Worm (Caenorhabditis elegans) whole organism, L4 larva: ENCODE results near the gene air-1.

ENCODE experiments used
- F10B5.3 ChIP-seq: sonication (generic microtip); optimal IDR thresholded peaks from 2 replicates; lab custom pipeline; 2016; ENCODE audit warnings: mild to moderate bottlenecking, missing genetic modification characterization, missing compliant biosample characterization
- F44E2.7 ChIP-seq: fragments of 200-800 bp; sonication (Bioruptor generic); IDR thresholded peaks from 2 replicates; pipeline ENCODE4 v2.1.2; 2022; ENCODE audit warnings: missing genetic modification characterization, missing compliant biosample characterization
- F49E8.2 ChIP-seq: sonication (generic microtip); optimal IDR thresholded peaks from 2 replicates; lab custom pipeline; 2016; ENCODE audit warnings: missing compliant biosample characterization, mild to moderate bottlenecking, missing genetic modification characterization, borderline replicate concordance
- T26A8.4 ChIP-seq: fragments of 200-800 bp; sonication (Bioruptor generic); IDR thresholded peaks from 2 replicates; pipeline ENCODE4 v1.3.6; 2022; ENCODE audit warnings: missing genetic modification characterization, missing compliant biosample characterization
- Y105C5A.15 ChIP-seq: fragments of 200-800 bp; sonication (Bioruptor generic); IDR thresholded peaks from 2 replicates; pipeline ENCODE4 v1.3.6; 2022; ENCODE audit warnings: missing genetic modification characterization, missing compliant biosample characterization
- Y48G9A.11 ChIP-seq: fragments of 200-800 bp; sonication (Bioruptor generic); IDR thresholded peaks from 2 replicates; pipeline ENCODE4 v1.3.6; 2022; ENCODE audit warnings: missing genetic modification reagents, missing genetic modification characterization, missing compliant biosample characterization
- Y75B8A.6 ChIP-seq: fragments of 200-800 bp; sonication (Bioruptor generic); IDR thresholded peaks from 2 replicates; pipeline ENCODE4 v1.3.6; 2022; ENCODE audit warnings: missing genetic modification reagents, missing genetic modification characterization, missing compliant biosample characterization
- ZK337.2 ChIP-seq: fragments of 200-800 bp; sonication (Bioruptor generic); IDR thresholded peaks from 2 replicates; pipeline ENCODE4 v1.3.6; 2022; ENCODE audit warnings: missing genetic modification reagents, missing genetic modification characterization, missing compliant biosample characterization
- ZK546.5 ChIP-seq, 2 experiments: sonication (generic microtip); optimal IDR thresholded peaks; 2 replicates each; lab custom pipeline; 2017; ENCODE audit warnings: missing biosample characterization in 2 of 2, missing genetic modification characterization in 2 of 2
- aha-1 ChIP-seq: fragments of 150-350 bp; peaks from one replicate; lab custom pipeline; 2014; ENCODE audit warnings: missing biosample characterization, missing genetic modification characterization
- ceh-32 ChIP-seq: sonication (generic microtip); optimal IDR thresholded peaks from 2 replicates; lab custom pipeline; 2016; ENCODE audit warnings: mild to moderate bottlenecking, missing genetic modification characterization, missing compliant biosample characterization; ENCODE audit not compliant: poor library complexity
- ceh-62 ChIP-seq: sonication (generic microtip); optimal IDR thresholded peaks from 2 replicates; lab custom pipeline; 2017; ENCODE audit warnings: missing biosample characterization, missing genetic modification characterization
- ces-1 ChIP-seq: fragments of 150-350 bp; sonication (generic microtip); optimal IDR thresholded peaks from 4 replicates; lab custom pipeline; 2014; ENCODE audit warnings: missing biosample characterization, missing genetic modification reagents, missing genetic modification characterization
- dmd-6 ChIP-seq: fragments of 200-800 bp; sonication (Bioruptor generic); IDR thresholded peaks from 2 replicates; pipeline ENCODE4 v1.3.6; 2022; ENCODE audit warnings: missing genetic modification reagents, missing genetic modification characterization, missing compliant biosample characterization
- dmd-8 ChIP-seq: fragments of 200-800 bp; sonication (Bioruptor generic); IDR thresholded peaks from 2 replicates; pipeline ENCODE4 v1.3.6; 2022; ENCODE audit warnings: missing genetic modification characterization, missing compliant biosample characterization
- egl-27 ChIP-seq: sonication (generic microtip); optimal IDR thresholded peaks from 3 replicates; lab custom pipeline; 2017; ENCODE audit warnings: missing biosample characterization, missing genetic modification reagents, missing genetic modification characterization
- egl-43 ChIP-seq: fragments of 200-800 bp; sonication (Bioruptor generic); IDR thresholded peaks from 2 replicates; pipeline ENCODE4 v1.3.6; 2022; ENCODE audit warnings: missing genetic modification reagents, missing genetic modification characterization, missing compliant biosample characterization
- fos-1 ChIP-seq: fragments of 150-350 bp; optimal IDR thresholded peaks from 2 replicates; lab custom pipeline; 2014; ENCODE audit warnings: missing biosample characterization, missing genetic modification characterization
- hif-1 ChIP-seq, 2 experiments: sonication (generic microtip); optimal IDR thresholded peaks; 2 replicates each; lab custom pipeline; 2016 to 2017; ENCODE audit warnings: missing compliant biosample characterization in 2 of 2, missing genetic modification characterization in 2 of 2, missing genetic modification reagents in 2 of 2, missing genotype in 2 of 2, mild to moderate bottlenecking in 1 of 2
- hlh-30 ChIP-seq: sonication (generic microtip); optimal IDR thresholded peaks from 2 replicates; lab custom pipeline; 2017; ENCODE audit warnings: antibody characterized with exemption, mild to moderate bottlenecking, missing genetic modification characterization, missing compliant biosample characterization; ENCODE audit not compliant: insufficient read depth
- jun-1 ChIP-seq: fragments of 150-350 bp; optimal IDR thresholded peaks from 2 replicates; lab custom pipeline; 2014; ENCODE audit warnings: missing biosample characterization, missing genetic modification reagents, missing genetic modification characterization
- lim-7 ChIP-seq: fragments of 200-800 bp; sonication (Bioruptor generic); IDR thresholded peaks from 2 replicates; pipeline ENCODE4 v1.3.6; 2022; ENCODE audit warnings: missing genetic modification characterization, missing compliant biosample characterization
- madf-5 ChIP-seq, 2 experiments: fragments of 200-800 bp; sonication (Bioruptor generic); IDR thresholded peaks; 2 replicates each; pipeline ENCODE4 v1.3.6; 2022; ENCODE audit warnings: missing compliant biosample characterization in 2 of 2, missing genetic modification characterization in 2 of 2
- mes-2 ChIP-seq: sonication (generic microtip); optimal IDR thresholded peaks from 2 replicates; lab custom pipeline; 2016; ENCODE audit warnings: missing genotype, mild to moderate bottlenecking, missing genetic modification characterization, missing compliant biosample characterization; ENCODE audit not compliant: poor library complexity, severe bottlenecking
- nhr-102 ChIP-seq: sonication (generic microtip); optimal IDR thresholded peaks from 2 replicates; lab custom pipeline; 2016; ENCODE audit warnings: mild to moderate bottlenecking, missing genetic modification characterization, moderate library complexity, missing compliant biosample characterization
- nhr-111 ChIP-seq: fragments of 200-800 bp; sonication (Bioruptor generic); optimal IDR thresholded peaks from 2 replicates; lab custom pipeline; 2018; ENCODE audit warnings: mild to moderate bottlenecking, missing genetic modification characterization, missing compliant biosample characterization
- nhr-41 ChIP-seq: fragments of 200-800 bp; sonication (Bioruptor generic); IDR thresholded peaks from 2 replicates; pipeline ENCODE4 v1.3.6; 2022; ENCODE audit warnings: missing genetic modification reagents, missing genetic modification characterization, missing compliant biosample characterization
- nhr-76 ChIP-seq: fragments of 150-350 bp; optimal IDR thresholded peaks from 2 replicates; lab custom pipeline; 2014; ENCODE audit warnings: missing biosample characterization, missing genetic modification characterization
- php-3 ChIP-seq: fragments of 200-800 bp; sonication (Bioruptor generic); IDR thresholded peaks from 2 replicates; pipeline ENCODE4 v1.3.6; 2022; ENCODE audit warnings: missing genetic modification reagents, missing genetic modification characterization, missing compliant biosample characterization
- saeg-2 ChIP-seq: fragments of 200-800 bp; sonication (Bioruptor generic); IDR thresholded peaks from 2 replicates; pipeline ENCODE4 v1.3.6; 2022; ENCODE audit warnings: missing genetic modification reagents, missing genetic modification characterization, missing compliant biosample characterization
- skn-1 ChIP-seq: fragments of 150-350 bp; optimal IDR thresholded peaks from 2 replicates; lab custom pipeline; 2014; ENCODE audit warnings: missing biosample characterization, missing genetic modification characterization
- snpc-1.2 ChIP-seq: fragments of 200-800 bp; sonication (Bioruptor generic); IDR thresholded peaks from 2 replicates; pipeline ENCODE4 v1.3.6; 2022; ENCODE audit warnings: missing genetic modification reagents, missing genetic modification characterization, missing compliant biosample characterization
- spr-1 ChIP-seq: sonication (generic microtip); optimal IDR thresholded peaks from 2 replicates; lab custom pipeline; 2016; ENCODE audit warnings: mild to moderate bottlenecking, missing genetic modification characterization, missing compliant biosample characterization
- spr-3 ChIP-seq: fragments of 200-800 bp; sonication (Bioruptor generic); optimal IDR thresholded peaks from 2 replicates; lab custom pipeline; 2018; ENCODE audit warnings: mild to moderate bottlenecking, missing genetic modification characterization, missing compliant biosample characterization
- unc-39 ChIP-seq: sonication (generic microtip); optimal IDR thresholded peaks from 2 replicates; lab custom pipeline; 2017; ENCODE audit warnings: missing biosample characterization, missing genetic modification characterization
- unc-62 ChIP-seq, 3 experiments: fragments of 150-350 bp in 1 of 3; sonication (generic microtip); optimal IDR thresholded peaks in 2 of 3; peaks in 1 of 3; 1 replicate in 1 of 3; 2 replicates in 2 of 3; lab custom pipeline; 2014 to 2017; ENCODE audit warnings: missing biosample characterization in 3 of 3, missing genetic modification characterization in 3 of 3, missing genetic modification reagents in 3 of 3, missing genotype in 1 of 3
- zag-1 ChIP-seq: fragments of 150-350 bp; optimal IDR thresholded peaks from 2 replicates; lab custom pipeline; 2014; ENCODE audit warnings: missing biosample characterization, missing genetic modification characterization
- zfp-2 ChIP-seq: sonication (generic microtip); optimal IDR thresholded peaks from 2 replicates; lab custom pipeline; 2016; ENCODE audit warnings: mild to moderate bottlenecking, missing genetic modification characterization, missing compliant biosample characterization

The air-1 gene

ce11 chrV:8247311-8248105, 26.2 kb downstream of the air-1 start (continued):
- no peak for TF ChIP-seq hif-1 (tag; optimal IDR thresholded peaks at IDR 0.05; lab: Kevin White, UChicago)
- no peak for TF ChIP-seq Y75B8A.6 (GFP tag; lab: Robert Waterston, UW)
- TF ChIP-seq ceh-62 (tag; lab: Kevin White, UChicago), result no peak
- peak; percentile 69 for TF ChIP-seq F10B5.3 (tag; lab: Kevin White, UChicago)
- no peak for TF ChIP-seq skn-1 (tag; lab: Kevin White, UChicago)
- no peak for TF ChIP-seq zfp-2 (tag; lab: Kevin White, UChicago)
- peak; percentile 87 for TF ChIP-seq snpc-1.2
- TF ChIP-seq lim-7, result 0 out of 2 replicates have a peak, but pooled peaks have one; percentile 43
- TF ChIP-seq dmd-6 (GFP tag; lab: Robert Waterston, UW), result peak; percentile 41
- TF ChIP-seq T26A8.4 (GFP tag; lab: Robert Waterston, UW), result peak; percentile 92
- no peak for TF ChIP-seq F44E2.7 (GFP tag; lab: Robert Waterston, UW)
- no peak for TF ChIP-seq spr-3 (GFP tag; lab: Kevin White, UChicago)

- TF ChIP-seq dmd-8 (GFP tag; lab: Robert Waterston, UW), result no peak
- no peak for TF ChIP-seq unc-62 (GFP tag; optimal IDR thresholded peaks at IDR 0.05 in 1 of 2; lab: Kevin White, UChicago)
- no peak for TF ChIP-seq unc-62 (tag; optimal IDR thresholded peaks at IDR 0.05; lab: Kevin White, UChicago)
- TF ChIP-seq nhr-41, result no peak
- TF ChIP-seq F49E8.2, result no peak
- no peak for TF ChIP-seq madf-5 (GFP tag; IDR thresholded peaks at IDR 0.05; lab: Robert Waterston, UW)
- TF ChIP-seq ZK546.5 (tag; optimal IDR thresholded peaks at IDR 0.05; lab: Kevin White, UChicago), result no peak
- no peak for TF ChIP-seq snpc-1.2
- no peak for TF ChIP-seq nhr-76 (tag; lab: Kevin White, UChicago)
- no peak for TF ChIP-seq saeg-2
- TF ChIP-seq ceh-32 (tag; lab: Kevin White, UChicago), result no peak
- TF ChIP-seq jun-1, result no peak
Observed at ce11 chrV:8250208-8250607, 28.9 kb downstream of the air-1 start, which contains the start of gene C16D9.6. C16D9.6 (minus strand) TSS chrV:8250308.

ce11 chrV:8251075-8251474, 29.8 kb downstream of the air-1 start:
- TF ChIP-seq hlh-30 (tag; lab: Kevin White, UChicago), result peak; percentile 55
- TF ChIP-seq nhr-76 (tag; lab: Kevin White, UChicago), result no peak
- no peak for TF ChIP-seq spr-1 (tag; lab: Kevin White, UChicago)
- TF ChIP-seq unc-62 (GFP tag; optimal IDR thresholded peaks at IDR 0.05 in 1 of 2; lab: Kevin White, UChicago), result peak in 1 of 2 experiments; percentile 22
- TF ChIP-seq unc-62 (tag; optimal IDR thresholded peaks at IDR 0.05; lab: Kevin White, UChicago), result no peak
- no peak for TF ChIP-seq fos-1

ce11 chrV:8252532-8252931, 31.2 kb downstream of the air-1 start:
- TF ChIP-seq hlh-30 (tag; lab: Kevin White, UChicago) (peak; percentile 21), unc-62 (GFP tag; optimal IDR thresholded peaks at IDR 0.05 in 1 of 2; lab: Kevin White, UChicago) (peak in 1 of 2 experiments; percentile 18), unc-62 (tag; optimal IDR thresholded peaks at IDR 0.05; lab: Kevin White, UChicago) (no peak), Y75B8A.6 (GFP tag; lab: Robert Waterston, UW) (no peak), php-3 (GFP tag; lab: Robert Waterston, UW) (no peak)

ce11 chrV:8253946-8254345, 32.7 kb downstream of the air-1 start:
- TF ChIP-seq ces-1, result peak; percentile 53
- no peak for TF ChIP-seq egl-27
- peak; percentile 81 for TF ChIP-seq aha-1 (tag; lab: Kevin White, UChicago)

- TF ChIP-seq jun-1, result no peak
- TF ChIP-seq ZK337.2 (GFP tag; lab: Robert Waterston, UW), result no peak
- no peak for TF ChIP-seq Y105C5A.15 (GFP tag; lab: Robert Waterston, UW)
- TF ChIP-seq unc-39 (tag; lab: Kevin White, UChicago), result no peak
- TF ChIP-seq egl-43 (GFP tag; lab: Robert Waterston, UW), result no peak
- TF ChIP-seq egl-27, result no peak
- TF ChIP-seq Y48G9A.11 (GFP tag; lab: Robert Waterston, UW), result no peak
- no peak for TF ChIP-seq ces-1
- TF ChIP-seq zag-1, result no peak
- no peak for TF ChIP-seq nhr-102 (tag; lab: Kevin White, UChicago)
- no peak for TF ChIP-seq nhr-111 (GFP tag; lab: Kevin White, UChicago)
- no peak for TF ChIP-seq fos-1
- no peak for TF ChIP-seq mes-2
- TF ChIP-seq ZK546.5 (tag; optimal IDR thresholded peaks at IDR 0.05; lab: Kevin White, UChicago), result no peak
Observed at ce11 chrV:8254973-8255372, 33.7 kb downstream of the air-1 start.
